Worm (Caenorhabditis elegans) whole organism, L4 larva: ENCODE data around the gene ceh-83.

Source experiments
- F10B5.3 ChIP-seq: sonication (generic microtip); optimal IDR thresholded peaks from 2 replicates; lab custom pipeline; 2016; ENCODE audit warnings: mild to moderate bottlenecking, missing genetic modification characterization, missing compliant biosample characterization
- T26A8.4 ChIP-seq: fragments of 200-800 bp; sonication (Bioruptor generic); IDR thresholded peaks from 2 replicates; pipeline ENCODE4 v1.3.6; 2022; ENCODE audit warnings: missing genetic modification characterization, missing compliant biosample characterization
- ZK337.2 ChIP-seq: fragments of 200-800 bp; sonication (Bioruptor generic); IDR thresholded peaks from 2 replicates; pipeline ENCODE4 v1.3.6; 2022; ENCODE audit warnings: missing genetic modification reagents, missing genetic modification characterization, missing compliant biosample characterization
- aha-1 ChIP-seq: fragments of 150-350 bp; peaks from one replicate; lab custom pipeline; 2014; ENCODE audit warnings: missing biosample characterization, missing genetic modification characterization
- ceh-44 ChIP-seq: fragments of 200-800 bp; sonication (Bioruptor generic); IDR thresholded peaks from 2 replicates; pipeline ENCODE4 v1.3.6; 2022; ENCODE audit warnings: missing genetic modification reagents, missing genetic modification characterization, missing compliant biosample characterization
- duxl-1 ChIP-seq: sonication (generic microtip); optimal IDR thresholded peaks from 2 replicates; lab custom pipeline; 2016; ENCODE audit warnings: mild to moderate bottlenecking, missing genetic modification characterization, moderate library complexity, missing compliant biosample characterization; ENCODE audit not compliant: poor library complexity
- egl-43 ChIP-seq: fragments of 200-800 bp; sonication (Bioruptor generic); IDR thresholded peaks from 2 replicates; pipeline ENCODE4 v1.3.6; 2022; ENCODE audit warnings: missing genetic modification reagents, missing genetic modification characterization, missing compliant biosample characterization
- lin-1 ChIP-seq: fragments of 200-800 bp; sonication (Bioruptor generic); IDR thresholded peaks from 2 replicates; pipeline ENCODE4 v1.3.6; 2022; ENCODE audit warnings: missing genetic modification reagents, missing genetic modification characterization, missing compliant biosample characterization
- lsy-2 ChIP-seq, 2 experiments: fragments of 150-350 bp in 1 of 2; sonication (generic microtip) in 1 of 2; optimal IDR thresholded peaks; 2 replicates each; lab custom pipeline; 2014 to 2017; ENCODE audit warnings: missing biosample characterization in 2 of 2, missing genetic modification characterization in 2 of 2
- mes-2 ChIP-seq: sonication (generic microtip); optimal IDR thresholded peaks from 2 replicates; lab custom pipeline; 2016; ENCODE audit warnings: missing genotype, mild to moderate bottlenecking, missing genetic modification characterization, missing compliant biosample characterization; ENCODE audit not compliant: poor library complexity, severe bottlenecking
- mxl-2 ChIP-seq: fragments of 200-800 bp; sonication (Bioruptor generic); conservative IDR thresholded peaks from 2 replicates; pipeline ENCODE4 v1.3.6; 2022; ENCODE audit warnings: missing genetic modification reagents, missing genetic modification characterization, missing compliant biosample characterization
- nhr-10 ChIP-seq: fragments of 150-350 bp; optimal IDR thresholded peaks from 2 replicates; lab custom pipeline; 2014; ENCODE audit warnings: missing biosample characterization, missing genetic modification characterization
- nhr-11 ChIP-seq: fragments of 150-350 bp; optimal IDR thresholded peaks from 2 replicates; lab custom pipeline; 2014; ENCODE audit warnings: missing biosample characterization, missing genetic modification characterization
- nhr-28 ChIP-seq: fragments of 150-350 bp; optimal IDR thresholded peaks from 2 replicates; lab custom pipeline; 2014; ENCODE audit warnings: missing biosample characterization, missing genetic modification characterization
- nhr-48 ChIP-seq: sonication (generic microtip); optimal IDR thresholded peaks from 2 replicates; lab custom pipeline; 2016; ENCODE audit warnings: mild to moderate bottlenecking, missing genetic modification characterization, missing compliant biosample characterization
- nhr-76 ChIP-seq: fragments of 150-350 bp; optimal IDR thresholded peaks from 2 replicates; lab custom pipeline; 2014; ENCODE audit warnings: missing biosample characterization, missing genetic modification characterization
- php-3 ChIP-seq: fragments of 200-800 bp; sonication (Bioruptor generic); IDR thresholded peaks from 2 replicates; pipeline ENCODE4 v1.3.6; 2022; ENCODE audit warnings: missing genetic modification reagents, missing genetic modification characterization, missing compliant biosample characterization
- set-16 ChIP-seq: fragments of 200-800 bp; sonication (Bioruptor generic); IDR thresholded peaks from 2 replicates; pipeline ENCODE4 v1.3.6; 2022; ENCODE audit warnings: missing genetic modification reagents, missing genetic modification characterization, missing compliant biosample characterization
- tag-97 ChIP-seq: fragments of 200-800 bp; sonication (Bioruptor generic); IDR thresholded peaks from 2 replicates; pipeline ENCODE4 v1.3.6; 2022; ENCODE audit warnings: missing genetic modification characterization, missing compliant biosample characterization
- zfp-2 ChIP-seq: sonication (generic microtip); optimal IDR thresholded peaks from 2 replicates; lab custom pipeline; 2016; ENCODE audit warnings: mild to moderate bottlenecking, missing genetic modification characterization, missing compliant biosample characterization
- zip-11 ChIP-seq: fragments of 200-800 bp; sonication (Bioruptor generic); IDR thresholded peaks from 2 replicates; pipeline ENCODE4 v1.3.6; 2022; ENCODE audit warnings: missing genetic modification characterization, missing compliant biosample characterization

Gene ceh-83

ce11 chrII:1694530-1694929, 41.8 kb downstream of the ceh-83 start, which contains the start of gene fbxc-26:
Gene fbxc-26 (minus strand): TSS chrII:1694630.
- no peak for TF ChIP-seq F10B5.3 (tag; lab: Kevin White, UChicago)
- TF ChIP-seq ceh-44 (GFP tag; lab: Robert Waterston, UW), result no peak
- no peak for TF ChIP-seq tag-97 (GFP tag; lab: Robert Waterston, UW)
- no peak for TF ChIP-seq lin-1

DNA sequence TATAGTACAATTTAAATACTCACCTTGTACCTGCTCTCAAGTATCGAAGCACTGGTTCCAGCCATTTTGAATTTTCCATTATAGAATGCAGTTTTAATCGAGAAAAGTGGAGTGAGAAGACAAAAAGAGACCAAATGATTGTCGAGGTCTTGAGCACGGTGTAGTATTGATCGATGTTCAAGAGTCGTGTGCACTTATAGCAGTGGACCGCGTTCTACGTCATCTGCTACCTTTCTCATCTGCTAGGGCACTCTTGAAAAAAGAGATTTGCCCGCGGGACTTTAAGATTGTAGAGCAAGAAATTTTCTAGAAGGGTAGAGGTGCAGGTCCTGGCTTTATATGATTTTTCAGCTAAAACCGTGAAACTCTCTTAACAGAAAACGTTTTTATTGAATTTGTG, 43.5 kb downstream of the ceh-83 start, which contains the start of gene fbxc-21:
Gene fbxc-21, minus strand, starts transcription at position 101 of the 400 bp plus-strand sequence.
- TF ChIP-seq php-3 (GFP tag; lab: Robert Waterston, UW) (no peak), mes-2 (tag; lab: Kevin White, UChicago) (no peak), mxl-2 (no peak), egl-43 (no peak)

DNA sequence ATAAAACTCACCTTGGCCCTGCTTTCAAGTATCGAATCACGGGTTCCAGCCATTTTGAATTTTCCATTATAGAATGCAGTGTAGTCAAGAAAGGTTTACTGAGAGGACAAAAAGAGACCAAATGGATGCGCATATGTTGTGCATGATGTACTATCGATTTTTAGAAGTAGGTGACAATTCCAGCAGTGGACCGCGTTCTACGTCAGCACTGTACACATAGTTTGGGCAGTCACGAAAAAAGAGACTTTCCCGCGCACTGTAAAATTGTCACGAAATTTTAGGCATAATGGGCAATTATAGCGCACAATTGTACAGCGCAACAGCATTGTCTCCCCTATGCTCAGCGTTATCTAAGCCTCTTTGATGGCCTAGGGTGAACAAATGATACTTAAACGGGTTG, 45.3 kb downstream of the ceh-83 start, which contains the start of gene fbxc-22:
Gene fbxc-22, minus strand, starts transcription at position 101 of the 400 bp plus-strand sequence.
- TF ChIP-seq set-16 (no peak), tag-97 (GFP tag; lab: Robert Waterston, UW) (no peak)

- TF ChIP-seq php-3 (GFP tag; lab: Robert Waterston, UW) (no peak), nhr-48 (tag; lab: Kevin White, UChicago) (no peak)
Observed at ce11 chrII:1688813-1689212, 47.5 kb downstream of the ceh-83 start, which contains the start of the genes fbxb-18 and fbxb-19. Gene fbxb-18 (minus strand): TSS chrII:1688913. Gene fbxb-19 (minus strand): TSS chrII:1689181.

DNA sequence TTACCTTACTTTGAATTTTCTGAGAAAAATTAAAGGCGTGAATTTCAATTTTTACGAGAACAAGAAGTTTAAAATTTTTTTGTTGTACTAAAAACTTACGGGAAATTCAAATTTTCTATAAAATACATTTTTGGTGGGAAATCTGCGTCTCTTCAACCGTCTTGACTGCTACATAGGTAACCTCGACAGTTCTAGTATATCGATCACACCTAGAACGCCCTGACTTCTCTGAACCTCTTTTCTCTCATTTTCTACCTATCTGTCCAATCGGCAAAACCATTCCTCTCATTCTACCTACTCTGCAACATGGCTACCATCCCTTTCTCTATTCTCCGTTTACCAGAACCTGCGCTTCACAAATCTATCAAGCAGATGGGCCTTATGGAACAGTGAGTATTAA, 52.6 kb downstream of the ceh-83 start, which contains the start of gene fbxb-25:
Gene fbxb-25, plus strand, starts transcription at position 301 of the 400 bp plus-strand sequence.
- TF ChIP-seq T26A8.4 (GFP tag; lab: Robert Waterston, UW), result no peak
- TF ChIP-seq zip-11 (GFP tag; lab: Robert Waterston, UW), result no peak
- TF ChIP-seq zfp-2, result no peak
- no peak for TF ChIP-seq lin-1
- TF ChIP-seq nhr-76 (tag; lab: Kevin White, UChicago), result no peak
- no peak for TF ChIP-seq nhr-28 (tag; lab: Kevin White, UChicago)
- no peak for TF ChIP-seq ZK337.2
- no peak for TF ChIP-seq nhr-11 (tag; lab: Kevin White, UChicago)
- peak; percentile 53 for TF ChIP-seq duxl-1 (tag; lab: Kevin White, UChicago)
- no peak for TF ChIP-seq lsy-2 (tag; optimal IDR thresholded peaks at IDR 0.05; lab: Kevin White, UChicago)
- peak; percentile 39 for TF ChIP-seq aha-1 (tag; lab: Kevin White, UChicago)
- no peak for TF ChIP-seq nhr-10 (tag; lab: Kevin White, UChicago)
